Worm (Caenorhabditis elegans) whole organism, late embryonic: ENCODE data around the gene acox-1.5.

ENCODE experiments used
- T23F11.4 ChIP-seq: fragments of 200-800 bp; sonication (Bioruptor generic); optimal IDR thresholded peaks from 2 replicates; lab custom pipeline; 2018; ENCODE audit warnings: mild to moderate bottlenecking, missing genetic modification characterization, missing compliant biosample characterization
- ahr-1 ChIP-seq: sonication (generic microtip); optimal IDR thresholded peaks from 2 replicates; lab custom pipeline; 2016; ENCODE audit warnings: missing genetic modification characterization, missing compliant biosample characterization
- ama-1 ChIP-seq: fragments of 150-350 bp; optimal IDR thresholded peaks from 2 replicates; lab custom pipeline; 2014
- ceh-19 ChIP-seq: fragments of 200-800 bp; sonication (Bioruptor generic); optimal IDR thresholded peaks from 2 replicates; lab custom pipeline; 2018; ENCODE audit warnings: mild to moderate bottlenecking, missing genetic modification characterization, missing compliant biosample characterization
- ceh-24 ChIP-seq: sonication (generic microtip); optimal IDR thresholded peaks from 2 replicates; lab custom pipeline; 2016; ENCODE audit warnings: mild to moderate bottlenecking, missing genetic modification characterization, missing compliant biosample characterization
- ceh-34 ChIP-seq: sonication (generic microtip); optimal IDR thresholded peaks from 2 replicates; lab custom pipeline; 2016; ENCODE audit warnings: mild to moderate bottlenecking, missing genetic modification characterization, missing compliant biosample characterization
- elt-4 ChIP-seq: sonication (generic microtip); optimal IDR thresholded peaks from 2 replicates; lab custom pipeline; 2016; ENCODE audit warnings: missing genetic modification characterization, missing compliant biosample characterization
- nhr-11 ChIP-seq: fragments of 150-350 bp; optimal IDR thresholded peaks from 2 replicates; lab custom pipeline; 2014; ENCODE audit warnings: missing biosample characterization, missing genetic modification characterization
- syd-9 ChIP-seq: sonication (generic microtip); optimal IDR thresholded peaks from 2 replicates; lab custom pipeline; 2016; ENCODE audit warnings: mild to moderate bottlenecking, missing genetic modification characterization, moderate library complexity, missing compliant biosample characterization

DNA sequence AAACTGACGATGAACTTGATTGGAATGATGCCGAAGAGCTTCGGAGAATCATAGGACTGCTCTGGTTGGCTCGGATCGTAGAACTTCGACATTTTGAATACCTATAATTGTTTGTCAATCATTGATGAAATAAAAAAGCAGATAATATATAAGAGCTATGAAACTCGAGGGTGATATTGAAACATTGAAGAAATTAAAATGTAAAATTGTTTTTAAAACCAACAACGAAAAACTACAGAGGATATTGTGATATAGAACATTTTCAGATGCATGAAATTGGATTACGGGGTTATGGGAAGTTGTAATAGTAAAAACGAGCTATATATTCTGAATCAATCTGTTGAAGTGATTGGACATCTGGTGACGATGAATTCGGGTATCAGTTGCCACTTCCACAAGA lies 27.6 kb downstream of the acox-1.5 start, which contains the start of gene C48B4.10:
- TF ChIP-seq nhr-11 (tag; lab: Kevin White, UChicago) (no peak), ama-1 (lab: Kevin White, UChicago) (no peak), ceh-19 (no peak), syd-9 (tag; lab: Kevin White, UChicago) (no peak), elt-4 (no peak), ahr-1 (no peak), ceh-24 (tag; lab: Kevin White, UChicago) (no peak), T23F11.4 (GFP tag; lab: Kevin White, UChicago) (no peak), ceh-34 (tag; lab: Kevin White, UChicago) (no peak)
